Fruit fly (Drosophila melanogaster) whole organism, embryonic: ENCODE data around the gene CG11562.

Experiments
- Adf1 ChIP-seq: fragments of 200-800 bp; sonication (Bioruptor generic); IDR thresholded peaks from 2 replicates; pipeline ENCODE4 v1.3.6; 2022; ENCODE audit warnings: missing biosample characterization, missing genetic modification characterization
- Aef1 ChIP-seq: fragments of 200-800 bp; sonication (Bioruptor generic); IDR thresholded peaks from 3 replicates; pipeline ENCODE4 v1.3.6; 2022; ENCODE audit warnings: missing biosample characterization, missing genetic modification characterization
- Atf-2 ChIP-seq: fragments of 200-800 bp; sonication (Bioruptor generic); optimal IDR thresholded peaks from 2 replicates; lab custom pipeline; 2016; ENCODE audit warnings: missing biosample characterization, missing genetic modification characterization
- Atf6 ChIP-seq: fragments of 200-800 bp; sonication (Bioruptor generic); IDR thresholded peaks from 2 replicates; pipeline ENCODE4 v1.3.6; 2022; ENCODE audit warnings: missing biosample characterization, missing genetic modification characterization
- Bdp1 ChIP-seq: fragments of 200-800 bp; sonication (Bioruptor generic); optimal IDR thresholded peaks from 3 replicates; lab custom pipeline; 2016; ENCODE audit warnings: missing biosample characterization, missing genetic modification characterization
- CG10543 ChIP-seq: fragments of 200-800 bp; sonication (Bioruptor generic); optimal IDR thresholded peaks from 3 replicates; lab custom pipeline; 2017; ENCODE audit warnings: missing biosample characterization, mild to moderate bottlenecking, missing genetic modification characterization, moderate library complexity
- CG14050 ChIP-seq: fragments of 200-800 bp; sonication (Bioruptor generic); IDR thresholded peaks from 3 replicates; pipeline ENCODE4 v1.3.6; 2022; ENCODE audit warnings: missing biosample characterization, missing genetic modification characterization
- CG15011 ChIP-seq: fragments of 200-800 bp; sonication (Bioruptor generic); optimal IDR thresholded peaks from 3 replicates; lab custom pipeline; 2018; ENCODE audit warnings: missing biosample characterization, mild to moderate bottlenecking, missing genetic modification characterization
- CG15479 ChIP-seq: fragments of 200-800 bp; sonication (Bioruptor generic); optimal IDR thresholded peaks from 3 replicates; lab custom pipeline; 2019; ENCODE audit warnings: missing biosample characterization, mild to moderate bottlenecking, missing genetic modification characterization, moderate library complexity
- CG1602 ChIP-seq: fragments of 200-800 bp; sonication (Bioruptor generic); optimal IDR thresholded peaks from 3 replicates; lab custom pipeline; 2016; ENCODE audit warnings: missing biosample characterization, missing genetic modification characterization
- CG1647 ChIP-seq: fragments of 200-800 bp; sonication (Bioruptor generic); optimal IDR thresholded peaks from 3 replicates; lab custom pipeline; 2016; ENCODE audit warnings: missing biosample characterization, missing genetic modification characterization
- CG3838 ChIP-seq: fragments of 200-800 bp; sonication (Bioruptor generic); optimal IDR thresholded peaks from 3 replicates; lab custom pipeline; 2016; ENCODE audit warnings: missing biosample characterization, missing genetic modification characterization
- CG4707 ChIP-seq: fragments of 200-800 bp; sonication (Bioruptor generic); optimal IDR thresholded peaks from 2 replicates; lab custom pipeline; 2018; ENCODE audit warnings: missing biosample characterization, mild to moderate bottlenecking, missing genetic modification characterization, moderate library complexity
- CG5245 ChIP-seq: fragments of 200-800 bp; sonication (Bioruptor generic); optimal IDR thresholded peaks from 3 replicates; lab custom pipeline; 2016; ENCODE audit warnings: missing biosample characterization, missing genetic modification characterization
- CG6854 ChIP-seq: fragments of 200-800 bp; sonication (Bioruptor generic); optimal IDR thresholded peaks from 3 replicates; lab custom pipeline; 2017; ENCODE audit warnings: missing biosample characterization, mild to moderate bottlenecking, missing genetic modification characterization
- CG8089 ChIP-seq: fragments of 200-800 bp; sonication (Bioruptor generic); optimal IDR thresholded peaks from 3 replicates; lab custom pipeline; 2016; ENCODE audit warnings: missing biosample characterization, missing genetic modification characterization
- D19B ChIP-seq: fragments of 200-800 bp; sonication (Bioruptor generic); optimal IDR thresholded peaks from 2 replicates; lab custom pipeline; 2017; ENCODE audit warnings: missing biosample characterization, mild to moderate bottlenecking, missing genetic modification characterization
- Deaf1 ChIP-seq: fragments of 200-800 bp; optimal IDR thresholded peaks from 3 replicates; lab custom pipeline; 2019; ENCODE audit warnings: missing biosample characterization, mild to moderate bottlenecking, missing genetic modification characterization, moderate library complexity
- Dfd ChIP-seq, 2 experiments: fragments of >200 bp; optimal IDR thresholded peaks; 2 replicates each; lab custom pipeline; 2017; ENCODE audit warnings: missing biosample characterization in 2 of 2, missing genetic modification characterization in 2 of 2
- Dref ChIP-seq: fragments of 200-800 bp; sonication (Bioruptor generic); IDR thresholded peaks from 2 replicates; pipeline ENCODE4 v1.3.6; 2022; ENCODE audit warnings: missing biosample characterization, missing genetic modification characterization
- Eip74EF ChIP-seq, 2 experiments: fragments of 200-800 bp in 1 of 2; fragments of >200 bp in 1 of 2; sonication (Bioruptor generic) in 1 of 2; optimal IDR thresholded peaks; 2 replicates each; lab custom pipeline; 2017 to 2019; ENCODE audit warnings: missing biosample characterization in 2 of 2, missing genetic modification characterization in 2 of 2, mild to moderate bottlenecking in 1 of 2, moderate library complexity in 1 of 2
- Fer3 ChIP-seq: fragments of 200-800 bp; sonication (Bioruptor generic); optimal IDR thresholded peaks from 2 replicates; lab custom pipeline; 2018; ENCODE audit warnings: missing biosample characterization, mild to moderate bottlenecking, missing genetic modification characterization, moderate library complexity
- Hr51 ChIP-seq, 2 experiments: fragments of 200-800 bp; sonication (Bioruptor generic); optimal IDR thresholded peaks; 2 replicates in 1 of 2; 3 replicates in 1 of 2; lab custom pipeline; 2016 to 2018; ENCODE audit warnings: missing biosample characterization in 2 of 2, missing genetic modification characterization in 2 of 2, mild to moderate bottlenecking in 1 of 2, moderate library complexity in 1 of 2
- MESR4 ChIP-seq: fragments of 200-800 bp; sonication (Bioruptor generic); optimal IDR thresholded peaks from 2 replicates; lab custom pipeline; 2018; ENCODE audit warnings: missing biosample characterization, mild to moderate bottlenecking, missing genetic modification characterization, moderate library complexity
- Poxn ChIP-seq: fragments of 200-800 bp; sonication (Bioruptor generic); IDR thresholded peaks from 2 replicates; pipeline ENCODE4 v1.3.6; 2022; ENCODE audit warnings: missing biosample characterization, missing genetic modification characterization
- Side ChIP-seq: fragments of 200-800 bp; sonication (Bioruptor generic); optimal IDR thresholded peaks from 2 replicates; lab custom pipeline; 2016; ENCODE audit warnings: missing biosample characterization, missing genetic modification characterization
- Six4 ChIP-seq: fragments of 200-800 bp; sonication (Bioruptor generic); optimal IDR thresholded peaks from 2 replicates; lab custom pipeline; 2016; ENCODE audit warnings: missing biosample characterization, missing genetic modification characterization
- Xbp1 ChIP-seq: fragments of 200-800 bp; sonication (Bioruptor generic); optimal IDR thresholded peaks from 3 replicates; lab custom pipeline; 2016; ENCODE audit warnings: missing biosample characterization, mild to moderate bottlenecking, missing genetic modification characterization
- ara ChIP-seq: fragments of 200-800 bp; sonication (Bioruptor generic); IDR thresholded peaks from 2 replicates; pipeline ENCODE4 v1.3.6; 2022; ENCODE audit warnings: missing biosample characterization, missing genetic modification characterization
- ato ChIP-seq: fragments of 200-800 bp; sonication (Bioruptor generic); IDR thresholded peaks from 2 replicates; pipeline ENCODE4 v1.3.6; 2022; ENCODE audit warnings: missing biosample characterization, missing genetic modification characterization; ENCODE audit not compliant: partially characterized antibody
- caup ChIP-seq: fragments of 200-800 bp; sonication (Bioruptor generic); optimal IDR thresholded peaks from 3 replicates; lab custom pipeline; 2017; ENCODE audit warnings: missing biosample characterization, mild to moderate bottlenecking, missing genetic modification characterization, moderate library complexity; ENCODE audit not compliant: severe bottlenecking
- chn ChIP-seq: fragments of 200-800 bp; sonication (Bioruptor generic); optimal IDR thresholded peaks from 2 replicates; lab custom pipeline; 2016; ENCODE audit warnings: missing biosample characterization, missing genetic modification characterization
- crp ChIP-seq, 2 experiments: fragments of 200-800 bp; sonication (Bioruptor generic); optimal IDR thresholded peaks; 2 replicates in 1 of 2; 3 replicates in 1 of 2; lab custom pipeline; 2017; ENCODE audit warnings: missing biosample characterization in 2 of 2, missing genetic modification characterization in 2 of 2, mild to moderate bottlenecking in 1 of 2, moderate library complexity in 1 of 2
- disco-r ChIP-seq: fragments of 200-800 bp; sonication (Bioruptor generic); optimal IDR thresholded peaks from 2 replicates; lab custom pipeline; 2016; ENCODE audit warnings: missing biosample characterization, missing genetic modification characterization
- fd96Cb ChIP-seq: fragments of 200-800 bp; sonication (Bioruptor generic); optimal IDR thresholded peaks from 2 replicates; lab custom pipeline; 2018; ENCODE audit warnings: missing biosample characterization, mild to moderate bottlenecking, missing genetic modification characterization, moderate library complexity
- grn ChIP-seq: fragments of 200-800 bp; sonication (Bioruptor generic); optimal IDR thresholded peaks from 3 replicates; lab custom pipeline; 2017; ENCODE audit warnings: missing biosample characterization, missing genetic modification characterization
- ind ChIP-seq: fragments of 200-800 bp; sonication (Bioruptor generic); optimal IDR thresholded peaks from 3 replicates; lab custom pipeline; 2016; ENCODE audit warnings: missing biosample characterization, missing genetic modification characterization
- ken ChIP-seq: fragments of 200-800 bp; sonication (Bioruptor generic); IDR thresholded peaks from 3 replicates; pipeline ENCODE4 v1.3.6; 2022; ENCODE audit warnings: missing biosample characterization, missing genetic modification characterization
- maf-S ChIP-seq: fragments of 200-800 bp; sonication (Bioruptor generic); optimal IDR thresholded peaks from 2 replicates; lab custom pipeline; 2016; ENCODE audit warnings: missing biosample characterization, missing genetic modification characterization
- mam ChIP-seq: fragments of 200-800 bp; sonication (Bioruptor generic); optimal IDR thresholded peaks from 3 replicates; lab custom pipeline; 2016; ENCODE audit warnings: missing biosample characterization, missing genetic modification characterization
- odd ChIP-seq: fragments of 200-800 bp; sonication (Bioruptor generic); optimal IDR thresholded peaks from 2 replicates; lab custom pipeline; 2017; ENCODE audit warnings: missing biosample characterization, mild to moderate bottlenecking, missing genetic modification characterization
- org-1 ChIP-seq: fragments of 200-800 bp; sonication (Bioruptor generic); optimal IDR thresholded peaks from 2 replicates; lab custom pipeline; 2017; ENCODE audit warnings: missing biosample characterization, missing genetic modification characterization
- rib ChIP-seq: fragments of 200-800 bp; sonication (Bioruptor generic); IDR thresholded peaks from 2 replicates; pipeline ENCODE4 v1.3.6; 2022; ENCODE audit warnings: missing biosample characterization, missing genetic modification characterization
- slp2 ChIP-seq: fragments of 200-800 bp; sonication (Bioruptor generic); optimal IDR thresholded peaks from 2 replicates; lab custom pipeline; 2016; ENCODE audit warnings: missing biosample characterization, missing genetic modification characterization
- sob ChIP-seq: fragments of 200-800 bp; sonication (Bioruptor generic); IDR thresholded peaks from 2 replicates; pipeline ENCODE4 v1.3.6; 2022; ENCODE audit warnings: missing biosample characterization, missing genetic modification characterization
- ssp ChIP-seq: fragments of 200-800 bp; sonication (Bioruptor generic); IDR thresholded peaks from 2 replicates; pipeline ENCODE4 v1.3.6; 2022; ENCODE audit warnings: missing biosample characterization, missing genetic modification characterization
- tup ChIP-seq: fragments of 200-800 bp; sonication (Bioruptor generic); optimal IDR thresholded peaks from 2 replicates; lab custom pipeline; 2016; ENCODE audit warnings: missing biosample characterization, mild to moderate bottlenecking, missing genetic modification characterization, moderate library complexity
- wor ChIP-seq: fragments of 200-800 bp; sonication (Bioruptor generic); IDR thresholded peaks from 2 replicates; pipeline ENCODE4 v1.3.6; 2022; ENCODE audit warnings: missing biosample characterization, missing genetic modification characterization
- zen ChIP-seq: fragments of 200-800 bp; sonication (Bioruptor generic); optimal IDR thresholded peaks from 3 replicates; lab custom pipeline; 2018; ENCODE audit warnings: missing biosample characterization, mild to moderate bottlenecking, missing genetic modification characterization, moderate library complexity
- zfh1 ChIP-seq: fragments of 200-800 bp; sonication (Bioruptor generic); IDR thresholded peaks from 3 replicates; pipeline ENCODE4 v1.3.6; 2022; ENCODE audit warnings: missing biosample characterization, missing genetic modification characterization

The CG11562 gene

DNA sequence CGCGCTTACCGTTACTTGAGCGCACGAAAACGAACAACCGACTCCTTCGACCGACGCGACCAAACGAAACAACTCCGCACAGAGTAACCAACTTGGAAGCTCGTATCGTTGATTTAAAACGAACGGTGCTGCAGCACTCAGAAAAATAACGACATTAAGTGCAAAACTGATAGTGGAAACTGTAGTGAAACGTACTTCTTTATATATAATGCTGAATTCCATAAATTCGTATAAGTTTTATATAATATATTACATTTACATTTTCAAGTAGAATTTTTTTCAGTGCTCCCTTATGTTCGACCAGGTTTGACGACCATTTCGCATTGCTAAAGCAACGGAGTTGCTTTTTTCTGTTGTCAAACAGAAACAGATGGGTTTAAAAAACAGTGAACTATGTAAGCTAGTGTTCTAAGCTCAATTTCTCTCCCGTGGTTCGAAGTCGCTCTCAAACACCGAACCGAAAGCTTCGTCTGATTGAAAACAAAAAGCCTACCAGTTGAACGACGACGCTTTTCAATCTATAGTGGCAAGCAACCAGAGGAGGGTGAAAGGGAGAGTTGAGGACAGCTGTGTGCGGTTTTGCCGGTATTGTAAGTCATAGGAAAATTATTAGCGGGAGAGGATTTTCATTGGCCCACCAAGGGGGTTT, 24.7 kb upstream of the CG11562 start, which contains the start of gene CG17075 (continued):
- TF ChIP-seq Xbp1 (GFP tag; lab: Kevin White, UChicago) (peak; percentile 96), zen (peak; percentile 75), Dfd (GFP tag; optimal IDR thresholded peaks at IDR 0.05; lab: Kevin White, UChicago) (no peak), Dref (GFP tag; lab: Robert Waterston, UW) (peak; percentile 32; the same call in 1 of the 2 replicates), Poxn (GFP tag; lab: Robert Waterston, UW) (peak; percentile 83), Six4 (GFP tag; lab: Kevin White, UChicago) (peak; percentile 86), slp2 (peak; percentile 56), ssp (GFP tag; lab: Robert Waterston, UW) (peak; percentile 85), maf-S (GFP tag; lab: Kevin White, UChicago) (peak; percentile 62), sob (GFP tag; lab: Robert Waterston, UW) (peak; percentile 97), fd96Cb (tag; lab: Kevin White, UChicago) (peak; percentile 93), ara (peak; percentile 88), chn (GFP tag; lab: Kevin White, UChicago) (peak; percentile 83), CG15479 (GFP tag; lab: Kevin White, UChicago) (no peak), D19B (GFP tag; lab: Kevin White, UChicago) (peak; percentile 85), mam (peak; percentile 88), disco-r (GFP tag; lab: Kevin White, UChicago) (no peak), CG10543 (peak; percentile 75), Eip74EF (GFP tag; optimal IDR thresholded peaks at IDR 0.05; lab: Kevin White, UChicago) (peak in 1 of 2 experiments; percentile 93), org-1 (peak; percentile 92), CG8089 (GFP tag; lab: Kevin White, UChicago) (peak; percentile 48), CG14050 (GFP tag; lab: Robert Waterston, UW) (peak; percentile 93), CG3838 (GFP tag; lab: Kevin White, UChicago) (peak; percentile 80), odd (GFP tag; lab: Kevin White, UChicago) (peak; percentile 90), Atf-2 (GFP tag; lab: Kevin White, UChicago) (peak; percentile 63), tup (peak; percentile 86), wor (GFP tag; lab: Robert Waterston, UW) (peak; percentile 90), caup (GFP tag; lab: Kevin White, UChicago) (peak; percentile 96), Aef1 (GFP tag; lab: Robert Waterston, UW) (peak; percentile 96), Atf6 (GFP tag; lab: Robert Waterston, UW) (peak; percentile 97), ato (GFP tag; lab: Robert Waterston, UW) (no peak), ken (GFP tag; lab: Robert Waterston, UW) (peak; percentile 93), Adf1 (GFP tag; lab: Robert Waterston, UW) (peak; percentile 80), grn (GFP tag; lab: Kevin White, UChicago) (no peak), CG4707 (GFP tag; lab: Kevin White, UChicago) (peak; percentile 79), CG15011 (GFP tag; lab: Kevin White, UChicago) (peak; percentile 88), Deaf1 (tag; lab: Kevin White, UChicago) (peak; percentile 92), crp (GFP tag; optimal IDR thresholded peaks at IDR 0.05; lab: Kevin White, UChicago) (peak in 1 of 2 experiments; percentile 54), CG1602 (peak; percentile 91), ind (GFP tag; lab: Kevin White, UChicago) (peak; percentile 94), Side (GFP tag; lab: Kevin White, UChicago) (peak; percentile 52), Bdp1 (peak; percentile 77), CG6854 (GFP tag; lab: Kevin White, UChicago) (peak; percentile 92), Fer3 (tag; lab: Kevin White, UChicago) (peak; percentile 96), zfh1 (GFP tag; lab: Robert Waterston, UW) (peak; percentile 93), MESR4 (GFP tag; lab: Kevin White, UChicago) (peak; percentile 27), Hr51 (GFP tag; optimal IDR thresholded peaks at IDR 0.05; lab: Kevin White, UChicago) (peak; percentile 75 to 96), rib (GFP tag; lab: Robert Waterston, UW) (peak; percentile 95), CG5245 (GFP tag; lab: Kevin White, UChicago) (peak; percentile 92), CG1647 (GFP tag; lab: Kevin White, UChicago) (peak; percentile 72)
